Worm (Caenorhabditis elegans): Measurements from ENCODE around the gene amx-1.

- TF ChIP-seq flt-1 (GFP tag; IDR thresholded peaks at IDR 0.05) (no peak), ama-1 (optimal IDR thresholded peaks at IDR 0.05) (no peak), pes-1 (GFP tag; IDR thresholded peaks at IDR 0.05) (no peak), tbx-37 (GFP tag; conservative IDR thresholded peaks at IDR 0.05) (no peak), ets-7 (tag; optimal IDR thresholded peaks at IDR 0.05) (no peak), ceh-13 (GFP tag; optimal IDR thresholded peaks at IDR 0.05) (no peak), hmg-4 (GFP tag; optimal IDR thresholded peaks at IDR 0.05) (no peak), F13C5.2 (tag; optimal IDR thresholded peaks at IDR 0.05) (no peak), sea-1 (GFP tag; conservative IDR thresholded peaks at IDR 0.05) (no peak), hmbx-1 (tag; optimal IDR thresholded peaks at IDR 0.05) (no peak), scrt-1 (GFP tag; IDR thresholded peaks at IDR 0.05) (no peak), tra-4 (tag; optimal IDR thresholded peaks at IDR 0.05) (no peak), B0310.2 (tag; optimal IDR thresholded peaks at IDR 0.05) (no peak), tbx-11 (GFP tag; IDR thresholded peaks at IDR 0.05) (no peak)
Observed at ce11 chrIII:3867937-3868929, 46.0 kb downstream of the amx-1 start.

Measured in whole organism, early embryonic.